Fruit fly (Drosophila melanogaster): ENCODE data around the gene CG15160.

- no peak for TF ChIP-seq insv (optimal IDR thresholded peaks at IDR 0.05)
- TF ChIP-seq h (optimal IDR thresholded peaks at IDR 0.05) = no peak
- TF ChIP-seq Sin3A (optimal IDR thresholded peaks at IDR 0.05) = no peak
These were observed 6.1 kb upstream of the CG15160 start for dm6 chr2L:18584617-18585016.

Measured in Kc167 (cell line).